Worm (Caenorhabditis elegans): ENCODE data around the gene rab-30.

rab-30 gene

ce11 chrIII:10538757-10539213 is 21.6 kb upstream of the rab-30 start, which contains the start of gene nlp-68:
Gene nlp-68 (minus strand): TSS chrIII:10539163.
- no peak for TF ChIP-seq lsy-12 (tag; optimal IDR thresholded peaks at IDR 0.05)
- TF ChIP-seq nhr-23 (tag; optimal IDR thresholded peaks at IDR 0.05) = no peak
- no peak for TF ChIP-seq R02D3.7 (tag; optimal IDR thresholded peaks at IDR 0.05)
- no peak for TF ChIP-seq tbx-2 (tag; optimal IDR thresholded peaks at IDR 0.05)
- no peak for TF ChIP-seq zag-1 (tag; optimal IDR thresholded peaks at IDR 0.05)
- TF ChIP-seq ztf-11 (tag; optimal IDR thresholded peaks at IDR 0.05) = no peak
- TF ChIP-seq ceh-16 (tag; optimal IDR thresholded peaks at IDR 0.05) = no peak
- no peak for TF ChIP-seq nhr-12 (tag; optimal IDR thresholded peaks at IDR 0.05)
- TF ChIP-seq ztf-4 (tag; optimal IDR thresholded peaks at IDR 0.05) = no peak
- TF ChIP-seq lin-39 (tag; optimal IDR thresholded peaks at IDR 0.05) = no peak
- TF ChIP-seq ZK546.5 (tag; optimal IDR thresholded peaks at IDR 0.05) = no peak
- no peak for TF ChIP-seq lin-15B (tag; optimal IDR thresholded peaks at IDR 0.05)

- no peak for TF ChIP-seq nhr-77 (tag; optimal IDR thresholded peaks at IDR 0.05)
- TF ChIP-seq egl-5 (tag; optimal IDR thresholded peaks at IDR 0.05) = no peak
- TF ChIP-seq eor-1 (tag; optimal IDR thresholded peaks at IDR 0.05) = no peak
- TF ChIP-seq ZK546.5 (tag; optimal IDR thresholded peaks at IDR 0.05) = no peak
- TF ChIP-seq nhr-237 (tag; optimal IDR thresholded peaks at IDR 0.05) = no peak
- no peak for TF ChIP-seq nhr-12 (tag; optimal IDR thresholded peaks at IDR 0.05)
- no peak for TF ChIP-seq nhr-25 (tag; optimal IDR thresholded peaks at IDR 0.05)
- TF ChIP-seq sea-2 (GFP tag; optimal IDR thresholded peaks at IDR 0.05) = no peak
- TF ChIP-seq fos-1 (tag; optimal IDR thresholded peaks at IDR 0.05) = no peak
- TF ChIP-seq tbx-2 (tag; optimal IDR thresholded peaks at IDR 0.05) = no peak
- TF ChIP-seq pqm-1 (tag; optimal IDR thresholded peaks at IDR 0.05) = no peak
- no peak for TF ChIP-seq fkh-2 (tag; optimal IDR thresholded peaks at IDR 0.05)
- no peak for TF ChIP-seq egl-27 (tag; optimal IDR thresholded peaks at IDR 0.05)
- no peak for TF ChIP-seq ceh-28 (tag; optimal IDR thresholded peaks at IDR 0.05)
- no peak for TF ChIP-seq jun-1 (tag; optimal IDR thresholded peaks at IDR 0.05)
- no peak for TF ChIP-seq elt-1 (tag; optimal IDR thresholded peaks at IDR 0.05)
- TF ChIP-seq nhr-43 (tag; optimal IDR thresholded peaks at IDR 0.05; ENCODE audit: poor library complexity, severe bottlenecking) = no peak
- no peak for TF ChIP-seq elt-2 (tag; optimal IDR thresholded peaks at IDR 0.05)
Measured at ce11 chrIII:10552929-10553328, 7.5 kb upstream of the rab-30 start, which contains the start of gene T21C12.8. Gene T21C12.8 (minus strand): TSS chrIII:10553029.

- TF ChIP-seq nhr-43 (tag; optimal IDR thresholded peaks at IDR 0.05; ENCODE audit: poor library complexity, severe bottlenecking) = no peak
- no peak for TF ChIP-seq lin-39 (tag; optimal IDR thresholded peaks at IDR 0.05)
- no peak for TF ChIP-seq ceh-16 (tag; optimal IDR thresholded peaks at IDR 0.05)
- TF ChIP-seq mml-1 (tag; optimal IDR thresholded peaks at IDR 0.05) = no peak
- no peak for TF ChIP-seq eor-1 (tag; optimal IDR thresholded peaks at IDR 0.05)
- TF ChIP-seq fkh-2 (tag; optimal IDR thresholded peaks at IDR 0.05) = no peak
- no peak for TF ChIP-seq nhr-12 (tag; optimal IDR thresholded peaks at IDR 0.05)
- TF ChIP-seq snpc-4 (tag; optimal IDR thresholded peaks at IDR 0.05) = no peak
- no peak for TF ChIP-seq ceh-9 (tag; optimal IDR thresholded peaks at IDR 0.05)
- no peak for TF ChIP-seq hmg-11 (tag; optimal IDR thresholded peaks at IDR 0.05)
- no peak for TF ChIP-seq zag-1 (tag; optimal IDR thresholded peaks at IDR 0.05)
- TF ChIP-seq nhr-25 (tag; optimal IDR thresholded peaks at IDR 0.05) = no peak
- TF ChIP-seq tbx-2 (tag; optimal IDR thresholded peaks at IDR 0.05) = no peak
- TF ChIP-seq aly-2 (tag; optimal IDR thresholded peaks at IDR 0.05) = no peak
- TF ChIP-seq nhr-77 (tag; optimal IDR thresholded peaks at IDR 0.05) = no peak
- no peak for TF ChIP-seq unc-39 (tag; optimal IDR thresholded peaks at IDR 0.05)
- no peak for TF ChIP-seq nhr-76 (tag; optimal IDR thresholded peaks at IDR 0.05)
- no peak for TF ChIP-seq unc-62 (GFP tag; optimal IDR thresholded peaks at IDR 0.05)
- no peak for TF ChIP-seq daf-12 (tag; optimal IDR thresholded peaks at IDR 0.05)
Measured at ce11 chrIII:10557910-10558309, 2.5 kb upstream of the rab-30 start, which contains the start of gene T21C12.4. Gene T21C12.4 (minus strand): TSS chrIII:10558010.

- TF ChIP-seq nfya-1 (tag; optimal IDR thresholded peaks at IDR 0.05; ENCODE audit: insufficient read depth) (no peak), nhr-43 (tag; optimal IDR thresholded peaks at IDR 0.05; ENCODE audit: poor library complexity, severe bottlenecking) (no peak), egl-5 (tag; optimal IDR thresholded peaks at IDR 0.05) (no peak), egl-27 (tag; optimal IDR thresholded peaks at IDR 0.05) (no peak), unc-39 (tag; optimal IDR thresholded peaks at IDR 0.05) (no peak), fkh-2 (tag; optimal IDR thresholded peaks at IDR 0.05) (no peak), mdl-1 (tag; optimal IDR thresholded peaks at IDR 0.05) (no peak), ZK546.5 (tag; optimal IDR thresholded peaks at IDR 0.05) (no peak), zag-1 (tag; optimal IDR thresholded peaks at IDR 0.05) (no peak), pha-4 (tag; optimal IDR thresholded peaks at IDR 0.05) (no peak)
Measured at ce11 chrIII:10561904-10562303, 1.5 kb downstream of the rab-30 start, which contains the start of gene Y45F3A.1. Gene Y45F3A.1 (minus strand): TSS chrIII:10561915.
